Fruit fly (Drosophila melanogaster) whole organism: ENCODE results near the gene CG32454.

Experiments used
- CG8478 ChIP-seq: fragments of >200 bp; optimal IDR thresholded peaks from 2 replicates; lab custom pipeline; 2018; ENCODE audit warnings: inconsistent platforms
- Dll ChIP-seq: fragments of >200 bp; optimal IDR thresholded peaks from 2 replicates; lab custom pipeline; 2017
- EcR ChIP-seq, 2 experiments: fragments of >200 bp; optimal IDR thresholded peaks; 2 replicates each; lab custom pipeline; 2017; ENCODE audit warnings: missing biosample characterization in 2 of 2, missing genetic modification characterization in 2 of 2, missing genetic modification reagents in 2 of 2
- pan ChIP-seq: fragments of >200 bp; optimal IDR thresholded peaks from 2 replicates; lab custom pipeline; 2017
- psq ChIP-seq: fragments of >200 bp; optimal IDR thresholded peaks from 2 replicates; lab custom pipeline; 2017
- usp ChIP-seq: fragments of >200 bp; optimal IDR thresholded peaks from 2 replicates; lab custom pipeline; 2017; ENCODE audit warnings: missing biosample characterization, missing genetic modification characterization, mixed read lengths

CG32454 gene

DNA sequence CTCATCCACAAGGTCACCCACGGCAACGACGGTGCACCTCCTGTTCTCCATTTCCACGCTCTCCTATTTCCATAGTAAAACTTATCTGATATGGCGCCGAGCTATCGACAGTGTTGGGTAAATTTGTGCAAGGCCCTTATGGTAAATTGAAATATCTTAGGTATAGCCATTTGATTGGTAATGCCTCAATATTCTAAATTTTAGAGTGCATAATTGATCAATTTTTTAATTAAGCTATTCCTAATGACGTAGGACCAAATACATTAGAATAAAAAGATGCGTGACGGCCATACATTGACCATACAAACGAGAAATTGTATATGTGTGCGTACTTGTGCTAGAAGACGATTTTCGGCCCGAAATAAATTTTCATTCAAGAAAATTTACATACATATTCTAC is 7.6 kb upstream of the CG32454 start, which contains the start of gene CG14451:
Gene CG14451, minus strand, starts transcription at position 101 of the 400 bp plus-strand sequence.
- TF ChIP-seq CG8478 (lab: Kevin White, UChicago), result no peak
- TF ChIP-seq EcR (GFP tag; optimal IDR thresholded peaks at IDR 0.05; lab: Kevin White, UChicago), result no peak
- no peak for TF ChIP-seq usp
- no peak for TF ChIP-seq psq (lab: Kevin White, UChicago)
- TF ChIP-seq Dll, result no peak
- no peak for TF ChIP-seq pan (lab: Kevin White, UChicago)

DNA sequence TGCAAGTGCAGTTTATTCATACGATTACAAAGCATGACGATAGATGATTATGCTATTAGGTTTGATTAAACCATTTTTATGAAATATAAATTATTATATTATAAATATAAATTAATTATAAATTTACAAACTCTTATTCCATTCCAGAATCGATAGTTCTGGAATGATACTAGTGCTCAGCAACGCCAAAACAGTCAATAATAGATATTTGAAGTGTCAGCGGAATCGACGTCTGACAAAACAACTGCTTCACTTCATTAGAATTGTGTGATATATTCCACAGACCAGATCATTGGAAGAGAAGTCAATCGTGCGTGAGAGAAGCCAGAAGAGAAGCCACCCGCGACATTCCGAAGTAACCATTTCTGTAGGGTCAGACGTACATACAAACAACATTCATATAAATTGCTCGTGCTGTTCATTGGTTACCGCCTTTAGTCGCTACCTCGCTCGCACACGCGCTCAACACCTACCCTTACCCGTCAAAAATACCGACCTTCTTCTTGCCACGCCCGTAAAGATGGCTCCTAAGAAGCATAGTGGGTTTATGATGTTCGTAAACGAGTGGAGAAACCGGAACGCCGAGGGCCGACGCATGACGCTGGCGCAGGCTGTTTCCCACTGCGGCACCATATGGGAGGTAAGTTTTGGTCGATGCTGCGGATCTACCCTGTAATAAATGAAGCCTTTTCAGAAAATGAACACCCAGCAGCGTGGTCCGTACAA is 5.4 kb upstream of the CG32454 start:
- TF ChIP-seq Dll (no peak), EcR (GFP tag; optimal IDR thresholded peaks at IDR 0.05; lab: Kevin White, UChicago) (no peak), CG8478 (lab: Kevin White, UChicago) (no peak), usp (no peak), pan (lab: Kevin White, UChicago) (no peak)

- TF ChIP-seq Dll (no peak), psq (lab: Kevin White, UChicago) (no peak), usp (no peak), EcR (GFP tag; optimal IDR thresholded peaks at IDR 0.05; lab: Kevin White, UChicago) (no peak), CG8478 (lab: Kevin White, UChicago) (no peak), pan (lab: Kevin White, UChicago) (no peak)
Measured at dm6 chr3L:22727739-22728335, 1.7 kb upstream of the CG32454 start, which contains the start of the genes CG14450 and CG11367. Gene CG14450, minus strand, starts transcription at chr3L:22727789. Gene CG11367, plus strand, starts transcription at chr3L:22728111.

- no peak for TF ChIP-seq EcR (GFP tag; optimal IDR thresholded peaks at IDR 0.05; lab: Kevin White, UChicago)
- TF ChIP-seq usp, result no peak
- TF ChIP-seq Dll, result no peak
- no peak for TF ChIP-seq pan (lab: Kevin White, UChicago)
- TF ChIP-seq psq (lab: Kevin White, UChicago), result no peak
- TF ChIP-seq CG8478 (lab: Kevin White, UChicago), result no peak
Measured at dm6 chr3L:22731393-22731792, 1.8 kb downstream of the CG32454 start.

DNA sequence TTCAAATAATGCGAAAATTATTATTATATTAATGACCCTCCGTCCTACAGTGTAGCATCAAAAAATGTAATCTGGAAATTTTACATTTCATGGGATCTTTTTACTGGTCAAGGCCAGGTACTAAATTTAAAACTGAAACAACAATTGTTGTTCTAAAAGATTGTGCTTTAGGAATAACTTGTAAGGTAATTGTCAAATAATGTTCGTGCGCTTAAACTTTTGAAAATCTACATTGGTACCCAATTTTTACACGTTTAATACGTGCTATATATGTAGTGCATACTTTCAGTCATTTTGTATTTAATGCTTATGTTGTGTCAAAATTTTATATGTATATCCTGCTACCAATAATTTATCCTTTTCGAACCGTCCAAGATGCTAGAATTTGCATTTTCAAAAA is 4.0 kb downstream of the CG32454 start:
- no peak for TF ChIP-seq CG8478 (lab: Kevin White, UChicago)
- TF ChIP-seq usp, result no peak

DNA sequence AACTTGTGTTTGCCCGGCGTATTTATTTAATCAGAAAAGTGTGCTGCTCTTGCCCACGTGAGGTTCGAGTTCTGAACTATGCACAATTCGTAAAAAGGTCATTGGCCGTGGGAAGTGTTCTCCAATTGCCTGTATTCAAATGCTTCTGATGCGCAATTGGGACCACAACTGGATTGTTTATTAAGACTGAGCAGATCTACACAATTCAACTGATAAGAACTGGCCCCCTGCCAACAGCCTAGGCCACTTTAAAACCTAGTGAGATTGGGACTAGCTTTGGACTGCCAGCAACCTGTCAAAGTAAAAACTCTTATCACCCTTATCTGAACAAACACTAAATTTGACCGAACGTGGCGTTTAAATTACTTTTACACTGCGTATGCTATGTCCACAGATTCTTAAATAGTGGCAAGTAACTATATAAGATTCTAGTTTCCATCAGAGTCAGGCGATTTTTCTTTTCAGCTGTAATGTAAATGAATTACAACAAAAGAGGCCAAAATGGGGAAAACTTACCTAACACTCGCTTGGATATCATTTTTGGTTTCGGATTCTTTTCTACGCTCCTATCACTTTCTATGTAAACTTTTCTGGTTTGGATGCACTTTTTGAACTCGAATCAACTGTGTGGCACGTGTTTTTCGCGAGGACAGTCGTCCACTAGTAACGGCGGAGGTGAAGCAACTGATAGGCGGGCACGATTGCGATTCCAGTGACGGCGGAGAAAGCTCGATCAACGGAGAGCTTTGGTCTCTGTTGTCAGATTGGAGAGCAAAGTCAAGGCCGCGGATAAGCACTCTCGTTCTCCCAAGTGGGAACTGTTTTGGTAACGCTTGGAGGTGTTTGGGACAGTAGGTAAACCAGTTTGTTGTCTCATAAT is 8.4 kb downstream of the CG32454 start, which contains the start of gene CG11241:
Gene CG11241, minus strand, starts transcription at position 689 of the 880 bp plus-strand sequence.
- TF ChIP-seq CG8478 (lab: Kevin White, UChicago), result no peak

- TF ChIP-seq psq (lab: Kevin White, UChicago), result no peak
- no peak for TF ChIP-seq EcR (GFP tag; optimal IDR thresholded peaks at IDR 0.05; lab: Kevin White, UChicago)
- no peak for TF ChIP-seq usp
- TF ChIP-seq pan (lab: Kevin White, UChicago), result no peak
- TF ChIP-seq CG8478 (lab: Kevin White, UChicago), result no peak
- TF ChIP-seq Dll, result no peak
Measured at dm6 chr3L:22741389-22742120, 12.0 kb downstream of the CG32454 start, which contains the start of gene CG7369. Gene CG7369, plus strand, starts transcription at chr3L:22741793.

DNA sequence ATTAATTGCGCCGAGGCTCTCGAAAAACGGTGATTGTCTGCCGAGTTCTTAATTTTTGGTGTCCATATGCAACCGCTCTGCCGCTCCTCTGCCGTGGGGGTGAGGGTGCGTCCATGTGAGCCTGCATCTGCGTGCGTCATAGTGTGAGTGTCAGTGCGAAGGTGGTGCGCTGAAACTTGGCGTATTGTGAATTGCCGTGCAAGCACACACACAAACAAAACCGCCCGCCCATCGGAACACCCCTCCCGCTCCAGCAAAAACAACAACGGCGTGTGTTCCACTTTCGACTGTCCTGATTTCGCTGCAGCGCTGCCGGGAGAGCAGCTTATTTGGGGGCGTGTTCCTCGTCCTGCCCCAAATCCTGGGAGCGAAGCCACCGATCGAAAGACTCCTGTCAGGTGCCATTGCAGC is 12.6 kb downstream of the CG32454 start:
- no peak for TF ChIP-seq CG8478 (lab: Kevin White, UChicago)
- TF ChIP-seq usp, result no peak
- no peak for TF ChIP-seq pan (lab: Kevin White, UChicago)
- TF ChIP-seq psq (lab: Kevin White, UChicago), result no peak
- TF ChIP-seq Dll, result no peak
- TF ChIP-seq EcR (GFP tag; optimal IDR thresholded peaks at IDR 0.05; lab: Kevin White, UChicago), result no peak

- no peak for TF ChIP-seq psq (lab: Kevin White, UChicago)
- no peak for TF ChIP-seq pan (lab: Kevin White, UChicago)
- no peak for TF ChIP-seq usp
- TF ChIP-seq Dll, result no peak
- TF ChIP-seq CG8478 (lab: Kevin White, UChicago), result no peak
- TF ChIP-seq EcR (GFP tag; optimal IDR thresholded peaks at IDR 0.05; lab: Kevin White, UChicago), result no peak
Measured at dm6 chr3L:22742945-22743582, 13.5 kb downstream of the CG32454 start.

dm6 chr3L:22749147-22749550 is 19.6 kb downstream of the CG32454 start, which contains the start of gene SPoCk:
Gene SPoCk, plus strand, starts transcription at chr3L:22749444.
- TF ChIP-seq usp (no peak), Dll (no peak), EcR (GFP tag; optimal IDR thresholded peaks at IDR 0.05; lab: Kevin White, UChicago) (no peak), psq (lab: Kevin White, UChicago) (no peak), pan (lab: Kevin White, UChicago) (no peak), CG8478 (lab: Kevin White, UChicago) (no peak)

- TF ChIP-seq psq (lab: Kevin White, UChicago), result no peak
- TF ChIP-seq usp, result no peak
- TF ChIP-seq CG8478 (lab: Kevin White, UChicago), result no peak
- no peak for TF ChIP-seq pan (lab: Kevin White, UChicago)
- TF ChIP-seq EcR (GFP tag; optimal IDR thresholded peaks at IDR 0.05; lab: Kevin White, UChicago), result no peak
- no peak for TF ChIP-seq Dll
Measured at dm6 chr3L:22749987-22750386, 20.4 kb downstream of the CG32454 start.
